Worm (Caenorhabditis elegans): ENCODE measurements around the gene ZK829.1.

Gene ZK829.1

DNA sequence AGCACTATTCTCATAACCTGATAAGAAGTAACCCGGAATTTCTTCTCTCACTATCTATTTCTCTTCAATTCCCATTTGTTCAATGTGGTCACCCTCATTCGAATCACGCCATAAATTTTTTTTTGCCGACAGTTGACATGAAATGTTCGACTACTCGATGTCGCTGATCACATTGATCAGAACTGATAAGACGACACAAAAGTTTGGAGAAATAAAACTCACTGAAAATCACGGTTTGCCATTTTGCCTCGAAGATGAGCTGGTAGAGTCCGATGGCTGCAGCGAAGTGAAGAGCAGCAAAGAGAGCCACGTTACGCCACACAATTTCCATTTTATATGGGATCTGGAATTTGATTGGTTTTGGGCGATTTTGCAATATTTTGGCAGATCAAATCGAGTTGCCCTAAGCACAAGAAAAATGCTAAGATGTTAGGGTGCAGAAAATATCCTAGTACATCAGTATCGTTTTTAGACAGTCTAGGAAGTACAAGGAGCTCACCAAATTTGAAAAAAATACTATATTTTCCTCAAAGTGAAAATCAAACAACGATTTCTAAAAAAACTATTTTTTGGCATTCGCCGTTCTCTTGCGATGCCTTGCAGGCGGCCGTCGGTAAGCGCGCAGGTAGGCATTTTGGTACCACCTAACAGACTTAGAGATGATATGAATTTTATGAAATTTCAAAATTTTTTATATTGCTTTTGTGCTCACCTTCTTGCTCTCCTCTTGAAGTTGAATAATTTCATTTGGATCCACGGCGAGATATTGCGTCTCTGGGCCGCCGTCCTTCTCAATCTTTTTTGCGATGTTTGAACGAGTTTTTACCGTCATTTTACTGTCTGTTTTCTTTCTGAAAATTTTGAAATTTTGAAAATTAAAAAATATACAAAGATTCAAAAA is 27.1 kb downstream of the ZK829.1 start, which contains the start of gene fat-6:
Gene fat-6 (minus strand): TSS at position 851 of the 901 bp plus-strand sequence.
- TF ChIP-seq ZK546.5 (tag; optimal IDR thresholded peaks at IDR 0.05) = no peak
- TF ChIP-seq nhr-21 (tag; optimal IDR thresholded peaks at IDR 0.05) = peak; percentile 53
- TF ChIP-seq crh-2 (tag; optimal IDR thresholded peaks at IDR 0.05) = peak; percentile 45
- TF ChIP-seq nhr-25 (tag; optimal IDR thresholded peaks at IDR 0.05) = peak; percentile 3
- TF ChIP-seq fos-1 (tag; optimal IDR thresholded peaks at IDR 0.05) = peak; percentile 65
- no peak for TF ChIP-seq nhr-6 (tag; optimal IDR thresholded peaks at IDR 0.05)
- peak; percentile 17 for TF ChIP-seq F13H6.1 (tag; optimal IDR thresholded peaks at IDR 0.05)
- no peak for TF ChIP-seq blmp-1 (tag; optimal IDR thresholded peaks at IDR 0.05; ENCODE audit: insufficient read depth)
- TF ChIP-seq mab-5 (tag; optimal IDR thresholded peaks at IDR 0.05) = no peak
- peak in 1 of 2 experiments; percentile 14 for TF ChIP-seq lsy-2 (tag; optimal IDR thresholded peaks at IDR 0.05)
- no peak for TF ChIP-seq ceh-82 (tag; optimal IDR thresholded peaks at IDR 0.05)
- peak; percentile 24 for TF ChIP-seq gmeb-1 (tag; optimal IDR thresholded peaks at IDR 0.05)
- TF ChIP-seq unc-62 (GFP tag; optimal IDR thresholded peaks at IDR 0.05) = no peak
- peak; percentile 36 for TF ChIP-seq sma-3 (GFP tag; optimal IDR thresholded peaks at IDR 0.05)
- TF ChIP-seq nhr-11 (tag; optimal IDR thresholded peaks at IDR 0.05) = no peak
- TF ChIP-seq sma-9 (GFP tag; optimal IDR thresholded peaks at IDR 0.05) = peak; percentile 72
- no peak for TF ChIP-seq sma-9 (tag; optimal IDR thresholded peaks at IDR 0.05)
- TF ChIP-seq lin-13 (GFP tag; optimal IDR thresholded peaks at IDR 0.05) = no peak
- TF ChIP-seq snpc-4 (tag; optimal IDR thresholded peaks at IDR 0.05) = no peak
- no peak for TF ChIP-seq lin-11 (tag; optimal IDR thresholded peaks at IDR 0.05)

DNA sequence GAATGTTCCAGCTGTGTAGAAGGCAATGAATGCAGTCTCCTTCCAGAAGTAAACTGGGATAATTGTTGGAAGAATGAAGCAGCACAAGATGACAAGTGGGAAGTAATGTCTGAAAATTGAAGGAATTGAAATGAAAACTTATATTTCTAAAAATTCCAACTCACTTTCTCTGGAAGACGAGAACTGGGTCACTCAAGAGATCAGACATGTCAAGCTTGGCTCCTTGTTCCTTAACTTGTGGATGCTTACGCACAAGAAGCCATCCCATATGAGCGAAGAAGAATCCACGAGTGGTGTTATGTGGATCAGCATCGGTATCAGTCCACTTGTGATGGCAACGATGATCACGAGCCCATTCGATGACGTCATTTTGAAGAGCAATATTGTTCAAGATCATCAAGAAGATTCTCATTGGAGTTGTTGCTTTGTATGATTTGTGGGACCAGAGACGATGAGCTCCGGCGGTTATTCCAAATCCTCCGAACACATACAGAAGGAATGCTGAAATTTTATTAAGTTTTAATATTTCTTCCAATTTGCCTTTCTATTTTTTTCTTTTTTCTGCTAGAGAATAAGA is 27.9 kb downstream of the ZK829.1 start:
- TF ChIP-seq lsy-2 (tag; optimal IDR thresholded peaks at IDR 0.05) (no peak), gmeb-1 (tag; optimal IDR thresholded peaks at IDR 0.05) (no peak)

DNA sequence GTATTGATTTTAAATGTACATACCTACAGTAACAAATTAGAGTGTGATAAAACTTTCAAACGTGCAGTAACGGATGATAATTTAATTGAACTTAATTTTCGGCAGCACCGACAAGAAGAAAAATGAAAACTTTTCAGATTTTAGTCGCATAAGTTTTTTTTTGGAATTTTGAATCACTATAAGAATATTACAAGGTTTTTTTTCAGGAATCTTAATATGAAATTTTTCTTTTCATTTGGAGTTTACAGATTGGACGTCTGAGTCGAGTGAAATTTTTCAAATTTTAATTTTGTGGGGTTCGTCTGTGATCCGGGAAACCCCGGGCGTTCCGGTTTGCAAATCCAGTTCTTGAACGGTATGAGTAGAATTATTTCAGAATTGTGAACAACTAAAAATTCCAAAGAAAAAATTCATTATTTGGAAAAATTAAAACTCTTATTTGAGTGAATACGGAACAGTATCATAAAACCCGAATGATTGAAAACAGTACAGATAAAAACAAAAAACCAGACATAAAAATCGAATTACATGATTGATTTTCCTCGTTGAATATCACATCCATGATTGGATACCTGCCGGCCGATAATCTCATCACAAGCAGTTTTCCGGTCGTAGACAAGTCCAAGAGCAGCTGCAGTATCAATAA is 28.8 kb downstream of the ZK829.1 start:
- peak; percentile 11 for TF ChIP-seq fos-1 (tag; optimal IDR thresholded peaks at IDR 0.05)
- no peak for TF ChIP-seq nhr-6 (tag; optimal IDR thresholded peaks at IDR 0.05)
- TF ChIP-seq gmeb-1 (tag; optimal IDR thresholded peaks at IDR 0.05) = peak; percentile 12
- TF ChIP-seq nhr-129 (tag; optimal IDR thresholded peaks at IDR 0.05) = no peak
- no peak for TF ChIP-seq alr-1 (tag; optimal IDR thresholded peaks at IDR 0.05)
- TF ChIP-seq mdl-1 (tag; optimal IDR thresholded peaks at IDR 0.05) = no peak

DNA sequence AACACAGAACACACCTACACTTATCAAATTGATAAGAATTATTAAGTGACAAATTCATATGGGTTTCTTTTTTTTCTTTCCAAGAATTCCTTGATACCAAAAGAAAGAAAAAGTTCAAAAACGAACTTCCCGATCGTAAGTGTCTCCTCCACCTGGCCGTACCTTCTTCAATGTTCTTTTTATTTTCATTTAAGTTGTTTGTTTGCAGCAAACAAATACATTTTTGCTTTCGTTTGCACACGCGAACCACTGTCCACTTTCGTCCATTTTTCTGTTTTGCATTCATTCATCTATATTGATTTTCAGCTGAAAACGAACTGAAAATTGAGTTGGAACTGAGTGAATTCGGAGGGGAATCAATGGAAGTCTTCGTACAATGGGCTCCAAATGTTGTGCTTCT is 30.5 kb downstream of the ZK829.1 start, which contains the start of gene VZK822L.2:
Gene VZK822L.2 (plus strand): TSS at position 301 of the 400 bp plus-strand sequence.
- TF ChIP-seq lin-39 (tag; optimal IDR thresholded peaks at IDR 0.05) = no peak
- TF ChIP-seq fos-1 (tag; optimal IDR thresholded peaks at IDR 0.05) = peak; percentile 43

DNA sequence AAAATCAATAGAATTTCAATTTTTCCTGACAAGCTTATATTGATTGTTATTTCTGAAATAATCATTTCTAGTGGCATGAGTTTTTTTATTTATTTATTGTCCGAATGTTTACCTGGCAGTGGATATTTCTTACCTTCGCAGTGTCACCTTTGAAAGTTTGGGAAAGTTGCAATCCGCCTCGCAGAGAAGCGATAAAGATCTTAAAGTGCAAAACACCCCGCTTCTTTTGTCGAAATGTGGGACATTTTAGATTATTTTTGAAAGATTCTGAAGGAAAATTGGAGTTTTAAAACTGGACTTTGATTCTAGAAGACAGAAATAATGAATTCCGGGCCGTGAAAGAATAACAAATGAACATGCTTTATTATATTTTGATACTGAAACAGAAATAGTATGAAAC is 33.5 kb downstream of the ZK829.1 start:
- peak; percentile 61 for TF ChIP-seq elt-1 (tag; optimal IDR thresholded peaks at IDR 0.05)
- TF ChIP-seq blmp-1 (tag; optimal IDR thresholded peaks at IDR 0.05; ENCODE audit: insufficient read depth) = no peak

DNA sequence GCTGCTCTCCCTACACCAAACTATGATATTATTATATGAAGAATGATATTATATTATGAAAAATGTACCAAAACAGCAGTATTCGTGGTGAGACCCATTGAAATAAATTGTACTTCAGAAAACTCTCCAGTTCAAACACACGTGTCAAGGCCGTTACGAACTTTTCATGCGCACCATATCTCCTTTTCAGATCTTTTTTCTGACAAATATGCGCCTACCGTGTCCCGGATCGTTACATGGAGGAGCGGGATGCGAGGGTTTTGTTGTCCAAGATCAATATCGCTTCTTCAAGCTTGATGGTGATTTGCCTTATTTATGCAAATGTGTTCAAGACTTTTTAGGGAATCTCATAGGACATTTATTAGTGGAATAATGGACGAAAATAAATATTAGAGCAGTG is 38.5 kb downstream of the ZK829.1 start:
- TF ChIP-seq nhr-6 (tag; optimal IDR thresholded peaks at IDR 0.05) (no peak), elt-1 (tag; optimal IDR thresholded peaks at IDR 0.05) (peak; percentile 56), ceh-16 (tag; optimal IDR thresholded peaks at IDR 0.05) (peak; percentile 58), peb-1 (tag; optimal IDR thresholded peaks at IDR 0.05) (no peak), sma-9 (GFP tag; optimal IDR thresholded peaks at IDR 0.05) (peak; percentile 6), sma-9 (tag; optimal IDR thresholded peaks at IDR 0.05) (no peak), snpc-4 (tag; optimal IDR thresholded peaks at IDR 0.05) (no peak), lsy-2 (tag; optimal IDR thresholded peaks at IDR 0.05) (no peak), fos-1 (tag; optimal IDR thresholded peaks at IDR 0.05) (no peak), ama-1 (optimal IDR thresholded peaks at IDR 0.05) (no peak), mbf-1 (tag; optimal IDR thresholded peaks at IDR 0.05) (no peak), dmd-4 (tag; optimal IDR thresholded peaks at IDR 0.05) (no peak), nhr-21 (tag; optimal IDR thresholded peaks at IDR 0.05) (no peak)
